Fruit fly (Drosophila melanogaster) whole organism, embryonic: Measurements from ENCODE around the gene CG16964.

Experiments
- Blimp-1 ChIP-seq: fragments of 200-800 bp; sonication (Bioruptor generic); optimal IDR thresholded peaks from 3 replicates; lab custom pipeline; 2018; ENCODE audit warnings: missing biosample characterization, missing genetic modification characterization, mild to moderate bottlenecking, moderate library complexity, missing genetic modification reagents
- CG15011 ChIP-seq: fragments of 200-800 bp; sonication (Bioruptor generic); optimal IDR thresholded peaks from 3 replicates; lab custom pipeline; 2018; ENCODE audit warnings: missing biosample characterization, mild to moderate bottlenecking, missing genetic modification characterization
- CG17328 ChIP-seq: fragments of 200-800 bp; sonication (Bioruptor generic); IDR thresholded peaks from 2 replicates; pipeline ENCODE4 v1.3.6; 2022; ENCODE audit warnings: missing biosample characterization, missing genetic modification characterization
- CG18262 ChIP-seq: fragments of 200-800 bp; optimal IDR thresholded peaks from 3 replicates; lab custom pipeline; 2019; ENCODE audit warnings: missing biosample characterization, mild to moderate bottlenecking, missing genetic modification characterization, moderate library complexity
- NC2α ChIP-seq: fragments of 200-800 bp; sonication (Bioruptor generic); optimal IDR thresholded peaks from 2 replicates; lab custom pipeline; 2016; ENCODE audit warnings: missing biosample characterization, missing genetic modification characterization
- chn ChIP-seq: fragments of 200-800 bp; sonication (Bioruptor generic); optimal IDR thresholded peaks from 2 replicates; lab custom pipeline; 2016; ENCODE audit warnings: missing biosample characterization, missing genetic modification characterization
- dmrt11E ChIP-seq: fragments of 200-800 bp; sonication (Bioruptor generic); optimal IDR thresholded peaks from 3 replicates; lab custom pipeline; 2018; ENCODE audit warnings: missing biosample characterization, mild to moderate bottlenecking, missing genetic modification characterization, moderate library complexity
- lilli ChIP-seq: fragments of 200-800 bp; sonication (Bioruptor generic); optimal IDR thresholded peaks from 3 replicates; lab custom pipeline; 2016; ENCODE audit warnings: missing biosample characterization, missing genetic modification characterization
- seq ChIP-seq: fragments of 200-800 bp; sonication (Bioruptor generic); IDR thresholded peaks from 2 replicates; pipeline ENCODE4 v1.3.6; 2022; ENCODE audit warnings: missing biosample characterization, missing genetic modification characterization
- vnd ChIP-seq: fragments of 200-800 bp; sonication (Bioruptor generic); IDR thresholded peaks from 3 replicates; pipeline ENCODE4 v1.3.6; 2022; ENCODE audit warnings: missing biosample characterization, missing genetic modification characterization; ENCODE audit not compliant: partially characterized antibody

dm6 chr2L:11935881-11936280 lies 11.9 kb upstream of the CG16964 start, which contains the start of gene Or33b:
- TF ChIP-seq lilli (GFP tag; lab: Kevin White, UChicago) (no peak), CG17328 (GFP tag; lab: Robert Waterston, UW) (no peak), Blimp-1 (GFP tag; lab: Kevin White, UChicago) (no peak), chn (GFP tag; lab: Kevin White, UChicago) (no peak), CG15011 (GFP tag; lab: Kevin White, UChicago) (no peak), NC2α (GFP tag; lab: Kevin White, UChicago) (no peak), vnd (GFP tag; lab: Robert Waterston, UW) (no peak), seq (GFP tag; lab: Robert Waterston, UW) (no peak), CG18262 (no peak), dmrt11E (no peak)
